Fruit fly (Drosophila melanogaster) whole organism, prepupa: ENCODE data around the gene CG1738.

Experiments
- CG11902 ChIP-seq: fragments of 200-800 bp; sonication (Bioruptor generic); optimal IDR thresholded peaks from 3 replicates; lab custom pipeline; 2016; ENCODE audit warnings: missing biosample characterization, missing genetic modification characterization
- CG3032 ChIP-seq: fragments of 200-800 bp; optimal IDR thresholded peaks from 2 replicates; lab custom pipeline; 2019; ENCODE audit warnings: missing biosample characterization, mild to moderate bottlenecking, missing genetic modification characterization, moderate library complexity
- CG32006 ChIP-seq: fragments of 200-800 bp; sonication (Bioruptor generic); optimal IDR thresholded peaks from 3 replicates; lab custom pipeline; 2017; ENCODE audit warnings: missing biosample characterization, mild to moderate bottlenecking, missing genetic modification characterization
- CG6792 ChIP-seq: fragments of 200-800 bp; sonication (Bioruptor generic); optimal IDR thresholded peaks from 3 replicates; lab custom pipeline; 2016; ENCODE audit warnings: missing biosample characterization, missing genetic modification characterization
- CG6854 ChIP-seq: fragments of 200-800 bp; sonication (Bioruptor generic); optimal IDR thresholded peaks from 2 replicates; lab custom pipeline; 2017; ENCODE audit warnings: missing biosample characterization, mild to moderate bottlenecking, missing genetic modification characterization
- Ets21C ChIP-seq: fragments of 200-800 bp; sonication (Bioruptor generic); optimal IDR thresholded peaks from 3 replicates; lab custom pipeline; 2016; ENCODE audit warnings: missing biosample characterization, missing genetic modification characterization
- acj6 ChIP-seq: fragments of 200-800 bp; sonication (Bioruptor generic); optimal IDR thresholded peaks from 3 replicates; lab custom pipeline; 2016; ENCODE audit warnings: missing biosample characterization, missing genetic modification characterization
- dsx ChIP-seq: fragments of 200-800 bp; optimal IDR thresholded peaks from 3 replicates; lab custom pipeline; 2019; ENCODE audit warnings: missing biosample characterization, mild to moderate bottlenecking, missing genetic modification characterization, moderate library complexity; ENCODE audit not compliant: poor library complexity, severe bottlenecking

DNA sequence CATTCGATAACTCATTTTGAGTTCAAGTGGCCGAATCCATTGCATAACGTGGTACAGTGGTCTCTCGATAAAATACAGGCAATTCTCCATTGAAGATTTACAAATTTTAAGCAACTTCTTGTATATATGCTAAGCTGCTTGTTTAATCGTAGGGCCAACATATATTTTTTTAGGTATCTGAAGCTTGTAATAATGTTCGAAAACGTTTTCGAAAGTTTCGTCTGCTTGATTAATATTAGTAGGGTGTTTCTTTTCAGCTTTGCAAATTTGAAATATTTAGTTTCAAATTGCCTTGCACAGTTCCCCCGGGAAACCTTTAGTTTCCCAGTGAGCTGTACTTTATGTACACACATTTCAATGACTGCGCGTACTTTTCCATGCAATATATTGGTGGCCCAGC, 30.9 kb downstream of the CG1738 start:
- TF ChIP-seq CG11902 (GFP tag; lab: Kevin White, UChicago) (no peak), CG3032 (tag; lab: Kevin White, UChicago) (no peak), CG6792 (no peak), CG6854 (no peak), CG32006 (GFP tag; lab: Kevin White, UChicago) (no peak), acj6 (GFP tag; lab: Kevin White, UChicago) (no peak), Ets21C (GFP tag; lab: Kevin White, UChicago) (no peak), dsx (no peak)
